Fruit fly (Drosophila melanogaster): ENCODE results near the gene ATPsynbetaL.

Gene ATPsynbetaL

dm6 chr3L:16087323-16087816, 10.3 kb upstream of the ATPsynbetaL start, which contains the start of gene Tasp1 (continued):
- TF ChIP-seq fd3F (GFP tag; optimal IDR thresholded peaks at IDR 0.05) = peak; percentile 49
- peak; percentile 54 for TF ChIP-seq Sox100B (GFP tag; optimal IDR thresholded peaks at IDR 0.05)
- TF ChIP-seq sim (GFP tag; IDR thresholded peaks at IDR 0.05) = peak; percentile 54; the same call in 1 of the 2 replicates
- TF ChIP-seq CG9727 (GFP tag; optimal IDR thresholded peaks at IDR 0.05) = peak; percentile 66
- peak; percentile 54 for TF ChIP-seq zen (tag; optimal IDR thresholded peaks at IDR 0.05)
- TF ChIP-seq HmgZ (tag; optimal IDR thresholded peaks at IDR 0.05) = peak; percentile 50
- peak in 1 of 3 experiments; percentile 69 for TF ChIP-seq lola (GFP tag; optimal IDR thresholded peaks at IDR 0.05)
- no peak for TF ChIP-seq Atf3 (GFP tag; optimal IDR thresholded peaks at IDR 0.05)
- TF ChIP-seq HLHmδ (GFP tag; optimal IDR thresholded peaks at IDR 0.05) = peak; percentile 41
- 0 out of 3 replicates have a peak, but pooled peaks have one; percentile 35 for TF ChIP-seq CG7357 (GFP tag; IDR thresholded peaks at IDR 0.05)
- TF ChIP-seq CG30020 (tag; optimal IDR thresholded peaks at IDR 0.05) = peak; percentile 26
- TF ChIP-seq klu (GFP tag; IDR thresholded peaks at IDR 0.05) = no peak
- no peak for TF ChIP-seq TFAM (GFP tag; optimal IDR thresholded peaks at IDR 0.05)
- peak; percentile 77 for TF ChIP-seq Med (GFP tag)
- no peak for TF ChIP-seq schlank (tag; optimal IDR thresholded peaks at IDR 0.05)
- TF ChIP-seq Trl (optimal IDR thresholded peaks at IDR 0.05) = no peak
- TF ChIP-seq Trl (GFP tag; optimal IDR thresholded peaks at IDR 0.05) = no peak
- TF ChIP-seq CG12104 (GFP tag; optimal IDR thresholded peaks at IDR 0.05) = peak; percentile 42
- peak; percentile 50 for TF ChIP-seq Chrac-16 (GFP tag; optimal IDR thresholded peaks at IDR 0.05)
- peak; percentile 58 for TF ChIP-seq CG15696 (tag; optimal IDR thresholded peaks at IDR 0.05)
- peak; percentile 80 for TF ChIP-seq CG17829 (tag; optimal IDR thresholded peaks at IDR 0.05)
- peak; percentile 41 for TF ChIP-seq CG9817 (tag; optimal IDR thresholded peaks at IDR 0.05)
- no peak for TF ChIP-seq disco-r (GFP tag; optimal IDR thresholded peaks at IDR 0.05)
- peak in 1 of 2 experiments; percentile 49 for TF ChIP-seq Pdp1 (GFP tag; optimal IDR thresholded peaks at IDR 0.05)
- peak; percentile 71 for TF ChIP-seq lmd (GFP tag; IDR thresholded peaks at IDR 0.05)
- no peak for TF ChIP-seq Hey (tag; optimal IDR thresholded peaks at IDR 0.05)
- peak; percentile 81 for TF ChIP-seq nmo (GFP tag; optimal IDR thresholded peaks at IDR 0.05)
- peak; percentile 85 for TF ChIP-seq row (GFP tag; IDR thresholded peaks at IDR 0.05)
- no peak for TF ChIP-seq zfh2 (GFP tag; optimal IDR thresholded peaks at IDR 0.05)
- 0 out of 4 replicates have a peak, but pooled peaks have one; percentile 31 for TF ChIP-seq chinmo (GFP tag; IDR thresholded peaks at IDR 0.05; ENCODE audit: partially characterized antibody)
- peak; percentile 38; the same call in 1 of the 2 replicates for TF ChIP-seq CG10366 (GFP tag; IDR thresholded peaks at IDR 0.05)
- TF ChIP-seq Opbp (GFP tag; IDR thresholded peaks at IDR 0.05; ENCODE audit: partially characterized antibody) = peak; percentile 56; the same call in 1 of the 3 replicates
- peak; percentile 80 for TF ChIP-seq slbo (GFP tag; IDR thresholded peaks at IDR 0.05)
- TF ChIP-seq gce (GFP tag; IDR thresholded peaks at IDR 0.05) = peak; percentile 50; the same call in 1 of the 3 replicates
- peak; percentile 18 for TF ChIP-seq CG33557 (GFP tag; optimal IDR thresholded peaks at IDR 0.05)
- TF ChIP-seq CG3281 (GFP tag; optimal IDR thresholded peaks at IDR 0.05) = peak; percentile 43
- TF ChIP-seq CG15269 (tag; optimal IDR thresholded peaks at IDR 0.05) = no peak
- TF ChIP-seq CG17186 (GFP tag; optimal IDR thresholded peaks at IDR 0.05) = peak; percentile 5
- peak; percentile 43; the same call in 1 of the 3 replicates for TF ChIP-seq B-H1 (GFP tag; IDR thresholded peaks at IDR 0.05)
- TF ChIP-seq BEAF-32 (GFP tag; optimal IDR thresholded peaks at IDR 0.05) = peak; percentile 21
- peak; percentile 75 for TF ChIP-seq PHDP (tag; optimal IDR thresholded peaks at IDR 0.05)
- no peak for TF ChIP-seq Lim3 (GFP tag; IDR thresholded peaks at IDR 0.05)
- no peak for TF ChIP-seq Blimp-1 (GFP tag; optimal IDR thresholded peaks at IDR 0.05)
- TF ChIP-seq sob (GFP tag; IDR thresholded peaks at IDR 0.05) = peak; percentile 75
- peak; percentile 5 for TF ChIP-seq gro (GFP tag; optimal IDR thresholded peaks at IDR 0.05)
- no peak for TF ChIP-seq CG3407 (GFP tag; optimal IDR thresholded peaks at IDR 0.05)
- TF ChIP-seq Xrp1 (GFP tag; IDR thresholded peaks at IDR 0.05) = peak; percentile 79
- 0 out of 2 replicates have a peak, but pooled peaks have one; percentile 12 for TF ChIP-seq ara (GFP tag; IDR thresholded peaks at IDR 0.05)
- TF ChIP-seq grau (tag; optimal IDR thresholded peaks at IDR 0.05) = peak; percentile 78

All from whole organism, embryonic.